Fruit fly (Drosophila melanogaster) whole organism, embryonic: Measurements from ENCODE around the gene CG33124.

Experiments
- Aef1 ChIP-seq: fragments of 200-800 bp; sonication (Bioruptor generic); IDR thresholded peaks from 3 replicates; pipeline ENCODE4 v1.3.6; 2022; ENCODE audit warnings: missing biosample characterization, missing genetic modification characterization
- CG10274 ChIP-seq: fragments of 200-800 bp; sonication (Bioruptor generic); optimal IDR thresholded peaks from 3 replicates; lab custom pipeline; 2017; ENCODE audit warnings: missing biosample characterization, mild to moderate bottlenecking, missing genetic modification characterization
- CG10565 ChIP-seq: fragments of 200-800 bp; sonication (Bioruptor generic); optimal IDR thresholded peaks from 3 replicates; lab custom pipeline; 2016; ENCODE audit warnings: missing biosample characterization, mild to moderate bottlenecking, missing genetic modification characterization
- CG12155 ChIP-seq: fragments of 200-800 bp; sonication (Bioruptor generic); optimal IDR thresholded peaks from 3 replicates; lab custom pipeline; 2016; ENCODE audit warnings: missing biosample characterization, missing genetic modification characterization
- CG12236 ChIP-seq: fragments of 200-800 bp; sonication (Bioruptor generic); optimal IDR thresholded peaks from 2 replicates; lab custom pipeline; 2016; ENCODE audit warnings: missing biosample characterization, missing genetic modification characterization
- CG1233 ChIP-seq: fragments of 200-800 bp; sonication (Bioruptor generic); optimal IDR thresholded peaks from 4 replicates; lab custom pipeline; 2018; ENCODE audit warnings: missing biosample characterization, mild to moderate bottlenecking, missing genetic modification characterization
- CG13287 ChIP-seq: fragments of 200-800 bp; sonication (Bioruptor generic); IDR thresholded peaks from 2 replicates; pipeline ENCODE4 v1.3.6; 2022; ENCODE audit warnings: missing biosample characterization, missing genetic modification characterization; ENCODE audit not compliant: partially characterized antibody
- CG13624 ChIP-seq: fragments of 200-800 bp; sonication (Bioruptor generic); optimal IDR thresholded peaks from 2 replicates; lab custom pipeline; 2016; ENCODE audit warnings: missing biosample characterization, missing genetic modification characterization
- CG16863 ChIP-seq: fragments of 200-800 bp; sonication (Bioruptor generic); optimal IDR thresholded peaks from 3 replicates; lab custom pipeline; 2016; ENCODE audit warnings: missing biosample characterization, missing genetic modification characterization
- CG18011 ChIP-seq: fragments of 200-800 bp; sonication (Bioruptor generic); optimal IDR thresholded peaks from 2 replicates; lab custom pipeline; 2017; ENCODE audit warnings: missing biosample characterization, missing genetic modification characterization, mild to moderate bottlenecking, moderate library complexity, missing genotype
- CG18764 ChIP-seq: fragments of 200-800 bp; sonication (Bioruptor generic); optimal IDR thresholded peaks from 3 replicates; lab custom pipeline; 2016; ENCODE audit warnings: missing biosample characterization, missing genetic modification characterization
- CG2678 ChIP-seq: fragments of 200-800 bp; sonication (Bioruptor generic); optimal IDR thresholded peaks from 3 replicates; lab custom pipeline; 2019; ENCODE audit warnings: missing biosample characterization, mild to moderate bottlenecking, missing genetic modification characterization, moderate library complexity
- CG2889 ChIP-seq: fragments of 200-800 bp; sonication (Bioruptor generic); IDR thresholded peaks from 3 replicates; pipeline ENCODE4 v1.3.6; 2022; ENCODE audit warnings: missing biosample characterization, missing genetic modification characterization
- CG3847 ChIP-seq: fragments of 200-800 bp; sonication (Bioruptor generic); IDR thresholded peaks from 2 replicates; pipeline ENCODE4 v1.3.6; 2022; ENCODE audit warnings: missing biosample characterization, missing genetic modification characterization
- CG4360 ChIP-seq: fragments of 200-800 bp; sonication (Bioruptor generic); IDR thresholded peaks from 2 replicates; pipeline ENCODE4 v1.3.6; 2022; ENCODE audit warnings: missing biosample characterization, missing genetic modification characterization
- CG4707 ChIP-seq: fragments of 200-800 bp; sonication (Bioruptor generic); optimal IDR thresholded peaks from 2 replicates; lab custom pipeline; 2018; ENCODE audit warnings: missing biosample characterization, mild to moderate bottlenecking, missing genetic modification characterization, moderate library complexity
- CG4820 ChIP-seq: fragments of 200-800 bp; sonication (Bioruptor generic); optimal IDR thresholded peaks from 3 replicates; lab custom pipeline; 2016; ENCODE audit warnings: missing biosample characterization, missing genetic modification characterization
- CG6175 ChIP-seq: fragments of 200-800 bp; sonication (Bioruptor generic); IDR thresholded peaks from 3 replicates; pipeline ENCODE4 v1.3.6; 2022; ENCODE audit warnings: missing biosample characterization, missing genetic modification characterization
- CG6272 ChIP-seq: fragments of 200-800 bp; sonication (Bioruptor generic); IDR thresholded peaks from 2 replicates; pipeline ENCODE4 v1.3.6; 2022; ENCODE audit warnings: missing biosample characterization, missing genetic modification characterization
- CG8089 ChIP-seq: fragments of 200-800 bp; sonication (Bioruptor generic); optimal IDR thresholded peaks from 3 replicates; lab custom pipeline; 2016; ENCODE audit warnings: missing biosample characterization, missing genetic modification characterization
- CG8924 ChIP-seq: fragments of 200-800 bp; optimal IDR thresholded peaks from 3 replicates; lab custom pipeline; 2019; ENCODE audit warnings: missing biosample characterization, mild to moderate bottlenecking, missing genetic modification characterization, moderate library complexity
- Dip2 ChIP-seq: fragments of 200-800 bp; sonication (Bioruptor generic); IDR thresholded peaks from 2 replicates; pipeline ENCODE4 v1.3.6; 2022; ENCODE audit warnings: missing biosample characterization, missing genetic modification characterization
- Ets65A ChIP-seq: fragments of 200-800 bp; sonication (Bioruptor generic); peaks from one replicate; lab custom pipeline; 2016; ENCODE audit warnings: missing biosample characterization, missing genetic modification characterization
- H2.0 ChIP-seq: fragments of 200-800 bp; sonication (Bioruptor generic); IDR thresholded peaks from 2 replicates; pipeline ENCODE4 v1.3.6; 2022; ENCODE audit warnings: missing biosample characterization, missing genetic modification characterization
- HLH54F ChIP-seq: fragments of 200-800 bp; sonication (Bioruptor generic); optimal IDR thresholded peaks from 3 replicates; lab custom pipeline; 2016; ENCODE audit warnings: missing biosample characterization, missing genetic modification characterization
- Med ChIP-seq: fragments of 200-800 bp; sonication (Bioruptor generic); peaks from one replicate; lab custom pipeline; 2016; ENCODE audit warnings: missing biosample characterization, missing genetic modification characterization, mild to moderate bottlenecking, inconsistent platforms, moderate library complexity
- Opbp ChIP-seq: fragments of 200-800 bp; sonication (Bioruptor generic); IDR thresholded peaks from 3 replicates; pipeline ENCODE4 v1.3.6; 2022; ENCODE audit warnings: missing biosample characterization, missing genetic modification characterization; ENCODE audit not compliant: partially characterized antibody
- TFAM ChIP-seq: fragments of 200-800 bp; sonication (Bioruptor generic); optimal IDR thresholded peaks from 2 replicates; lab custom pipeline; 2017; ENCODE audit warnings: missing biosample characterization, missing genetic modification characterization, inconsistent platforms
- Taf1 ChIP-seq: fragments of 200-800 bp; sonication (Bioruptor generic); IDR thresholded peaks from 2 replicates; pipeline ENCODE4 v1.3.6; 2022; ENCODE audit warnings: missing biosample characterization, missing genetic modification characterization
- bigmax ChIP-seq: fragments of 200-800 bp; sonication (Bioruptor generic); optimal IDR thresholded peaks from 2 replicates; lab custom pipeline; 2018; ENCODE audit warnings: missing biosample characterization, mild to moderate bottlenecking, missing genetic modification characterization
- caup ChIP-seq: fragments of 200-800 bp; sonication (Bioruptor generic); optimal IDR thresholded peaks from 3 replicates; lab custom pipeline; 2017; ENCODE audit warnings: missing biosample characterization, mild to moderate bottlenecking, missing genetic modification characterization, moderate library complexity; ENCODE audit not compliant: severe bottlenecking
- chif ChIP-seq, 2 experiments: fragments of 200-800 bp; sonication (Bioruptor generic); optimal IDR thresholded peaks; 3 replicates each; lab custom pipeline; 2016; ENCODE audit warnings: missing biosample characterization in 2 of 2, missing genetic modification characterization in 2 of 2
- eve ChIP-seq, 2 experiments: fragments of >200 bp; optimal IDR thresholded peaks; 2 replicates each; lab custom pipeline; 2017; ENCODE audit warnings: missing biosample characterization in 2 of 2, missing genetic modification characterization in 2 of 2
- exex ChIP-seq: fragments of 200-800 bp; sonication (Bioruptor generic); optimal IDR thresholded peaks from 4 replicates; lab custom pipeline; 2018; ENCODE audit warnings: missing biosample characterization, mild to moderate bottlenecking, missing genetic modification characterization, moderate library complexity
- eyg ChIP-seq: fragments of 200-800 bp; sonication (Bioruptor generic); optimal IDR thresholded peaks from 3 replicates; lab custom pipeline; 2016; ENCODE audit warnings: missing biosample characterization, missing genetic modification characterization
- fu2 ChIP-seq: fragments of 200-800 bp; sonication (Bioruptor generic); optimal IDR thresholded peaks from 2 replicates; lab custom pipeline; 2016; ENCODE audit warnings: missing biosample characterization, missing genetic modification characterization
- grn ChIP-seq: fragments of 200-800 bp; sonication (Bioruptor generic); optimal IDR thresholded peaks from 3 replicates; lab custom pipeline; 2017; ENCODE audit warnings: missing biosample characterization, missing genetic modification characterization
- gro ChIP-seq: fragments of 200-800 bp; sonication (Bioruptor generic); optimal IDR thresholded peaks from 2 replicates; lab custom pipeline; 2016; ENCODE audit warnings: missing biosample characterization, missing genetic modification characterization
- insv ChIP-seq, 2 experiments: fragments of 200-800 bp; sonication (Bioruptor generic); optimal IDR thresholded peaks; 3 replicates each; lab custom pipeline; 2016 to 2018; ENCODE audit warnings: missing biosample characterization in 2 of 2, missing genetic modification characterization in 2 of 2
- lbe ChIP-seq: fragments of 200-800 bp; sonication (Bioruptor generic); optimal IDR thresholded peaks from 2 replicates; lab custom pipeline; 2016; ENCODE audit warnings: missing biosample characterization, mild to moderate bottlenecking, missing genetic modification characterization
- lov ChIP-seq, 2 experiments: fragments of 200-800 bp in 1 of 2; fragments of >200 bp in 1 of 2; sonication (Bioruptor generic) in 1 of 2; IDR thresholded peaks in 1 of 2; optimal IDR thresholded peaks in 1 of 2; 2 replicates in 1 of 2; 3 replicates in 1 of 2; pipeline versions ENCODE4 v1.3.6 to Lab custom; 2017 to 2022; ENCODE audit warnings: missing biosample characterization in 1 of 2, missing genetic modification characterization in 1 of 2
- nerfin-2 ChIP-seq: fragments of 200-800 bp; sonication (Bioruptor generic); IDR thresholded peaks from 2 replicates; pipeline ENCODE4 v1.3.6; 2022; ENCODE audit warnings: missing biosample characterization, missing genetic modification characterization; ENCODE audit not compliant: partially characterized antibody
- peb ChIP-seq: fragments of 200-800 bp; sonication (Bioruptor generic); IDR thresholded peaks from 2 replicates; pipeline ENCODE4 v1.3.6; 2022; ENCODE audit warnings: missing biosample characterization, missing genetic modification characterization
- scrt ChIP-seq: fragments of 200-800 bp; sonication (Bioruptor generic); optimal IDR thresholded peaks from 2 replicates; lab custom pipeline; 2018; ENCODE audit warnings: missing biosample characterization, mild to moderate bottlenecking, missing genetic modification characterization, moderate library complexity
- sens ChIP-seq: fragments of 200-800 bp; sonication (Bioruptor generic); peaks from one replicate; lab custom pipeline; 2016; ENCODE audit warnings: missing biosample characterization, missing genetic modification characterization
- slp2 ChIP-seq: fragments of 200-800 bp; sonication (Bioruptor generic); optimal IDR thresholded peaks from 2 replicates; lab custom pipeline; 2016; ENCODE audit warnings: missing biosample characterization, missing genetic modification characterization
- ssp ChIP-seq: fragments of 200-800 bp; sonication (Bioruptor generic); IDR thresholded peaks from 2 replicates; pipeline ENCODE4 v1.3.6; 2022; ENCODE audit warnings: missing biosample characterization, missing genetic modification characterization
- sug ChIP-seq: fragments of 200-800 bp; optimal IDR thresholded peaks from 2 replicates; lab custom pipeline; 2019; ENCODE audit warnings: missing biosample characterization, mild to moderate bottlenecking, missing genetic modification characterization, moderate library complexity
- tio ChIP-seq: fragments of 200-800 bp; sonication (Bioruptor generic); optimal IDR thresholded peaks from 2 replicates; lab custom pipeline; 2017; ENCODE audit warnings: missing biosample characterization, missing genetic modification characterization, inconsistent platforms
- toy ChIP-seq: fragments of 200-800 bp; sonication (Bioruptor generic); IDR thresholded peaks from 2 replicates; pipeline ENCODE4 v1.3.6; 2022; ENCODE audit warnings: missing biosample characterization, missing genetic modification characterization
- tx ChIP-seq: fragments of 200-800 bp; sonication (Bioruptor generic); optimal IDR thresholded peaks from 2 replicates; lab custom pipeline; 2016; ENCODE audit warnings: missing biosample characterization, missing genetic modification characterization

The CG33124 gene

dm6 chr2L:2163568-2163953, 45.3 kb downstream of the CG33124 start (continued):
- TF ChIP-seq nerfin-2 (GFP tag; lab: Robert Waterston, UW): no peak
- peak; percentile 95 for TF ChIP-seq CG16863 (GFP tag; lab: Kevin White, UChicago)
- peak; percentile 53 for TF ChIP-seq CG6175 (GFP tag; lab: Robert Waterston, UW)
- no peak for TF ChIP-seq Opbp
- TF ChIP-seq sug (tag; lab: Kevin White, UChicago): no peak
- TF ChIP-seq Dip2 (GFP tag; lab: Robert Waterston, UW): peak; percentile 27; the same call in 1 of the 2 replicates
- no peak for TF ChIP-seq CG13287 (GFP tag; lab: Robert Waterston, UW)
- no peak for TF ChIP-seq gro (GFP tag; lab: Kevin White, UChicago)
- TF ChIP-seq CG6272 (GFP tag; lab: Robert Waterston, UW): peak; percentile 81
- peak; percentile 17 for TF ChIP-seq CG10565 (GFP tag; lab: Kevin White, UChicago)
- peak; percentile 80 for TF ChIP-seq CG13624
- TF ChIP-seq lbe (GFP tag; lab: Kevin White, UChicago): peak; percentile 66
- TF ChIP-seq CG2889 (GFP tag; lab: Robert Waterston, UW): peak; percentile 84
- TF ChIP-seq ssp (GFP tag; lab: Robert Waterston, UW): peak; percentile 87
- peak; percentile 79 for TF ChIP-seq CG12236 (GFP tag; lab: Kevin White, UChicago)
- TF ChIP-seq exex (tag; lab: Kevin White, UChicago): no peak
- TF ChIP-seq sens (GFP tag; lab: Kevin White, UChicago): peak; percentile 100
- TF ChIP-seq CG4820 (GFP tag; lab: Kevin White, UChicago): peak; percentile 89
- TF ChIP-seq Aef1: peak; percentile 89
- TF ChIP-seq chif (GFP tag; optimal IDR thresholded peaks at IDR 0.05; lab: Kevin White, UChicago): peak; percentile 87 to 93
- peak; percentile 78 for TF ChIP-seq CG18764 (GFP tag; lab: Kevin White, UChicago)
- peak; percentile 85 for TF ChIP-seq HLH54F (GFP tag; lab: Kevin White, UChicago)
- TF ChIP-seq insv (GFP tag; optimal IDR thresholded peaks at IDR 0.05; lab: Kevin White, UChicago): no peak
- TF ChIP-seq bigmax (GFP tag; lab: Kevin White, UChicago): no peak
- TF ChIP-seq CG10274 (GFP tag; lab: Kevin White, UChicago): peak; percentile 78
- peak; percentile 98 for TF ChIP-seq Med (GFP tag; lab: Kevin White, UChicago)
- peak; percentile 84 for TF ChIP-seq CG3847
- peak; percentile 82 for TF ChIP-seq Taf1 (GFP tag; lab: Robert Waterston, UW)
- peak; percentile 63 for TF ChIP-seq eyg (GFP tag; lab: Kevin White, UChicago)
- peak; percentile 90 for TF ChIP-seq tx (GFP tag; lab: Kevin White, UChicago)
- peak in 1 of 2 experiments; percentile 12 for TF ChIP-seq eve (GFP tag; optimal IDR thresholded peaks at IDR 0.05; lab: Kevin White, UChicago)
- TF ChIP-seq scrt (GFP tag; lab: Kevin White, UChicago): peak; percentile 60
- peak; percentile 99 for TF ChIP-seq Ets65A
- peak; percentile 69 for TF ChIP-seq CG12155
- peak; percentile 91 for TF ChIP-seq CG8924 (tag; lab: Kevin White, UChicago)
- peak; percentile 83 for TF ChIP-seq CG4360 (GFP tag; lab: Robert Waterston, UW)
- TF ChIP-seq peb (GFP tag; lab: Robert Waterston, UW): peak; percentile 90
- TF ChIP-seq CG18011 (GFP tag; lab: Kevin White, UChicago): peak; percentile 40
- peak; percentile 81 for TF ChIP-seq toy (GFP tag; lab: Robert Waterston, UW)
- TF ChIP-seq lov (optimal IDR thresholded peaks at IDR 0.05; lab: Kevin White, UChicago): no peak
- TF ChIP-seq lov (GFP tag; IDR thresholded peaks at IDR 0.05; lab: Robert Waterston, UW): peak; percentile 97
- TF ChIP-seq TFAM (GFP tag; lab: Kevin White, UChicago): peak; percentile 60
- TF ChIP-seq fu2: peak; percentile 84
- TF ChIP-seq CG1233: peak; percentile 87
- TF ChIP-seq slp2 (GFP tag; lab: Kevin White, UChicago): peak; percentile 90
- peak; percentile 92 for TF ChIP-seq H2.0 (GFP tag; lab: Robert Waterston, UW)
- peak; percentile 77 for TF ChIP-seq caup (GFP tag; lab: Kevin White, UChicago)
- peak; percentile 5 for TF ChIP-seq tio (GFP tag; lab: Kevin White, UChicago)
- TF ChIP-seq grn (GFP tag; lab: Kevin White, UChicago): no peak
- TF ChIP-seq CG4707 (GFP tag; lab: Kevin White, UChicago): peak; percentile 81
- TF ChIP-seq CG8089 (GFP tag; lab: Kevin White, UChicago): peak; percentile 90
- TF ChIP-seq CG2678 (tag; lab: Kevin White, UChicago): peak; percentile 86
